Fruit fly (Drosophila melanogaster) whole organism, embryonic: Measurements from ENCODE around the gene Cog1.

Experiments
- CG17385 ChIP-seq: fragments of 200-800 bp; sonication (Bioruptor generic); optimal IDR thresholded peaks from 3 replicates; lab custom pipeline; 2018; ENCODE audit warnings: missing biosample characterization, mild to moderate bottlenecking, missing genetic modification characterization
- CG33213 ChIP-seq: fragments of 200-800 bp; sonication (Bioruptor generic); optimal IDR thresholded peaks from 3 replicates; lab custom pipeline; 2016; ENCODE audit warnings: missing biosample characterization, missing genetic modification characterization
- CG8478 ChIP-seq: fragments of >200 bp; optimal IDR thresholded peaks from 2 replicates; lab custom pipeline; 2018
- Hey ChIP-seq: fragments of 200-800 bp; sonication (Bioruptor generic); optimal IDR thresholded peaks from 3 replicates; lab custom pipeline; 2018; ENCODE audit warnings: missing biosample characterization, mild to moderate bottlenecking, missing genetic modification characterization
- Ssrp ChIP-seq: fragments of 200-800 bp; sonication (Bioruptor generic); optimal IDR thresholded peaks from 2 replicates; lab custom pipeline; 2018; ENCODE audit warnings: missing biosample characterization, mild to moderate bottlenecking, missing genetic modification characterization, moderate library complexity
- croc ChIP-seq: fragments of 200-800 bp; sonication (Bioruptor generic); conservative IDR thresholded peaks from 3 replicates; pipeline ENCODE4 v1.3.6; 2022; ENCODE audit warnings: missing biosample characterization, missing genetic modification characterization
- dan ChIP-seq: fragments of 200-800 bp; sonication (Bioruptor generic); IDR thresholded peaks from 2 replicates; pipeline ENCODE4 v1.3.6; 2022; ENCODE audit warnings: missing biosample characterization, missing genetic modification characterization
- sug ChIP-seq: fragments of 200-800 bp; optimal IDR thresholded peaks from 2 replicates; lab custom pipeline; 2019; ENCODE audit warnings: missing biosample characterization, mild to moderate bottlenecking, missing genetic modification characterization, moderate library complexity

dm6 chr3R:12211552-12211951 lies 7.9 kb downstream of the Cog1 start:
- no peak for TF ChIP-seq Hey (tag; lab: Kevin White, UChicago)
- TF ChIP-seq croc (GFP tag; lab: Robert Waterston, UW), result no peak
- TF ChIP-seq CG33213 (GFP tag; lab: Kevin White, UChicago), result no peak
- TF ChIP-seq sug (tag; lab: Kevin White, UChicago), result peak; percentile 64
- TF ChIP-seq dan (GFP tag; lab: Robert Waterston, UW), result no peak
- TF ChIP-seq CG17385 (GFP tag; lab: Kevin White, UChicago), result no peak
- no peak for TF ChIP-seq Ssrp (tag; lab: Kevin White, UChicago)
- TF ChIP-seq CG8478, result no peak
